Worm (Caenorhabditis elegans) whole organism, late embryonic: ENCODE measurements around the gene C54C6.11.

Experiments
- C08G9.2 ChIP-seq: sonication (generic microtip); optimal IDR thresholded peaks from 2 replicates; lab custom pipeline; 2016; ENCODE audit warnings: mild to moderate bottlenecking, missing genetic modification characterization, moderate library complexity, missing compliant biosample characterization
- K02D7.2 ChIP-seq: sonication (generic microtip); optimal IDR thresholded peaks from 2 replicates; lab custom pipeline; 2017; ENCODE audit warnings: mild to moderate bottlenecking, missing genetic modification characterization, missing compliant biosample characterization
- Y22D7AL.16 ChIP-seq: sonication (generic microtip); optimal IDR thresholded peaks from 2 replicates; lab custom pipeline; 2016; ENCODE audit warnings: missing genetic modification characterization, missing compliant biosample characterization
- ama-1 ChIP-seq: fragments of 150-350 bp; optimal IDR thresholded peaks from 2 replicates; lab custom pipeline; 2014
- ceh-14 ChIP-seq: sonication (generic microtip); optimal IDR thresholded peaks from 2 replicates; lab custom pipeline; 2016; ENCODE audit warnings: missing genotype, missing genetic modification characterization, missing compliant biosample characterization
- ceh-18 ChIP-seq: sonication (generic microtip); optimal IDR thresholded peaks from 2 replicates; lab custom pipeline; 2016; ENCODE audit warnings: missing genetic modification characterization, missing compliant biosample characterization
- ceh-19 ChIP-seq: fragments of 200-800 bp; sonication (Bioruptor generic); optimal IDR thresholded peaks from 2 replicates; lab custom pipeline; 2018; ENCODE audit warnings: mild to moderate bottlenecking, missing genetic modification characterization, missing compliant biosample characterization
- ceh-22 ChIP-seq: sonication (generic microtip); optimal IDR thresholded peaks from 2 replicates; lab custom pipeline; 2017; ENCODE audit warnings: missing biosample characterization, missing genetic modification characterization
- ceh-30 ChIP-seq: fragments of 150-350 bp; optimal IDR thresholded peaks from 2 replicates; lab custom pipeline; 2014; ENCODE audit warnings: missing biosample characterization, missing genetic modification characterization
- ceh-31 ChIP-seq: sonication (generic microtip); optimal IDR thresholded peaks from 2 replicates; lab custom pipeline; 2016; ENCODE audit warnings: missing genetic modification characterization, missing compliant biosample characterization
- ceh-34 ChIP-seq: sonication (generic microtip); optimal IDR thresholded peaks from 2 replicates; lab custom pipeline; 2016; ENCODE audit warnings: mild to moderate bottlenecking, missing genetic modification characterization, missing compliant biosample characterization
- ceh-45 ChIP-seq: fragments of 200-800 bp; sonication (Bioruptor generic); IDR thresholded peaks from 2 replicates; pipeline ENCODE4 v1.3.6; 2022; ENCODE audit warnings: missing genetic modification reagents, missing genetic modification characterization, missing compliant biosample characterization
- ceh-48 ChIP-seq: sonication (generic microtip); optimal IDR thresholded peaks from 2 replicates; lab custom pipeline; 2016; ENCODE audit warnings: missing genetic modification characterization, inconsistent platforms, missing compliant biosample characterization
- dve-1 ChIP-seq: sonication (generic microtip); optimal IDR thresholded peaks from 2 replicates; lab custom pipeline; 2017; ENCODE audit warnings: antibody characterized with exemption, mild to moderate bottlenecking, missing genetic modification characterization, missing compliant biosample characterization
- elt-2 ChIP-seq: sonication (generic microtip); optimal IDR thresholded peaks from 2 replicates; lab custom pipeline; 2016; ENCODE audit warnings: missing genetic modification reagents, missing genetic modification characterization, missing compliant biosample characterization
- ets-4 ChIP-seq: sonication (generic microtip); optimal IDR thresholded peaks from 2 replicates; lab custom pipeline; 2016; ENCODE audit warnings: missing genetic modification characterization, missing compliant biosample characterization
- fax-1 ChIP-seq: sonication (generic microtip); optimal IDR thresholded peaks from 2 replicates; lab custom pipeline; 2016; ENCODE audit warnings: missing genotype, missing genetic modification characterization, missing compliant biosample characterization
- fkh-10 ChIP-seq: fragments of 150-350 bp; optimal IDR thresholded peaks from 2 replicates; lab custom pipeline; 2014; ENCODE audit warnings: missing biosample characterization, missing genetic modification reagents, missing genetic modification characterization
- hlh-30 ChIP-seq: sonication (generic microtip); optimal IDR thresholded peaks from 2 replicates; lab custom pipeline; 2017; ENCODE audit warnings: antibody characterized with exemption, missing genetic modification characterization, missing compliant biosample characterization; ENCODE audit not compliant: insufficient read depth
- madf-2 ChIP-seq: sonication (generic microtip); optimal IDR thresholded peaks from 2 replicates; lab custom pipeline; 2017; ENCODE audit warnings: missing genetic modification characterization, missing compliant biosample characterization
- nfya-1 ChIP-seq: sonication (generic microtip); optimal IDR thresholded peaks from 2 replicates; lab custom pipeline; 2017; ENCODE audit warnings: missing genetic modification characterization, mild to moderate bottlenecking, missing compliant biosample characterization, antibody characterized with exemption, moderate library complexity
- nhr-232 ChIP-seq: sonication (generic microtip); optimal IDR thresholded peaks from 2 replicates; lab custom pipeline; 2016; ENCODE audit warnings: missing genetic modification characterization, missing compliant biosample characterization
- npax-4 ChIP-seq: sonication (generic microtip); optimal IDR thresholded peaks from 2 replicates; lab custom pipeline; 2016; ENCODE audit warnings: missing genetic modification characterization, missing compliant biosample characterization
- odd-2 ChIP-seq: sonication (generic microtip); optimal IDR thresholded peaks from 2 replicates; lab custom pipeline; 2017; ENCODE audit warnings: antibody characterized with exemption, mild to moderate bottlenecking, missing genetic modification characterization, missing compliant biosample characterization
- pag-3 ChIP-seq: sonication (generic microtip); optimal IDR thresholded peaks from 2 replicates; lab custom pipeline; 2016; ENCODE audit warnings: missing compliant biosample characterization, missing genetic modification characterization, borderline replicate concordance
- pax-1 ChIP-seq: fragments of 150-350 bp; optimal IDR thresholded peaks from 2 replicates; lab custom pipeline; 2014; ENCODE audit warnings: missing biosample characterization, missing genetic modification characterization
- pha-4 ChIP-seq: fragments of 150-350 bp; optimal IDR thresholded peaks from 2 replicates; lab custom pipeline; 2018; ENCODE audit warnings: missing biosample characterization, missing genetic modification reagents, missing genetic modification characterization
- ref-2 ChIP-seq: sonication (generic microtip); optimal IDR thresholded peaks from 2 replicates; lab custom pipeline; 2016; ENCODE audit warnings: missing genetic modification characterization, missing compliant biosample characterization
- rnt-1 ChIP-seq: sonication (generic microtip); optimal IDR thresholded peaks from 2 replicates; lab custom pipeline; 2016; ENCODE audit warnings: missing genetic modification characterization, missing compliant biosample characterization
- sox-2 ChIP-seq: fragments of 200-800 bp; sonication (Bioruptor generic); IDR thresholded peaks from 2 replicates; pipeline ENCODE4 v1.3.6; 2022; ENCODE audit warnings: missing genetic modification reagents, missing genetic modification characterization, missing compliant biosample characterization
- sox-4 ChIP-seq: sonication (generic microtip); optimal IDR thresholded peaks from 2 replicates; lab custom pipeline; 2017; ENCODE audit warnings: mild to moderate bottlenecking, missing genetic modification characterization, inconsistent platforms, missing compliant biosample characterization
- tbx-2 ChIP-seq: sonication (generic microtip); optimal IDR thresholded peaks from 2 replicates; lab custom pipeline; 2016; ENCODE audit warnings: missing genetic modification characterization, missing compliant biosample characterization
- tbx-7 ChIP-seq: sonication (generic microtip); optimal IDR thresholded peaks from 2 replicates; lab custom pipeline; 2016; ENCODE audit warnings: missing genotype, missing genetic modification characterization, missing compliant biosample characterization
- ttx-3 ChIP-seq: sonication (generic microtip); optimal IDR thresholded peaks from 2 replicates; lab custom pipeline; 2016; ENCODE audit warnings: missing genetic modification reagents, missing genetic modification characterization, missing compliant biosample characterization
- unc-42 ChIP-seq: sonication (generic microtip); optimal IDR thresholded peaks from 2 replicates; lab custom pipeline; 2016; ENCODE audit warnings: missing genotype, missing genetic modification characterization, missing compliant biosample characterization
- unc-55 ChIP-seq: sonication (generic microtip); optimal IDR thresholded peaks from 2 replicates; lab custom pipeline; 2017; ENCODE audit warnings: missing biosample characterization, missing genetic modification reagents, missing genetic modification characterization
- unc-86 ChIP-seq: sonication (generic microtip); optimal IDR thresholded peaks from 2 replicates; lab custom pipeline; 2016; ENCODE audit warnings: missing genetic modification characterization, missing compliant biosample characterization
- zip-5 ChIP-seq: sonication (generic microtip); optimal IDR thresholded peaks from 2 replicates; lab custom pipeline; 2016; ENCODE audit warnings: missing genetic modification characterization, missing compliant biosample characterization

The C54C6.11 gene

ce11 chrIII:3532035-3532434 is 16.1 kb upstream of the C54C6.11 start:
- TF ChIP-seq ama-1 (lab: Kevin White, UChicago) (no peak), ref-2 (tag; lab: Kevin White, UChicago) (peak; percentile 68), nfya-1 (tag; lab: Kevin White, UChicago) (peak; percentile 82), pax-1 (peak; percentile 61), unc-86 (no peak), ceh-48 (tag; lab: Kevin White, UChicago) (peak; percentile 72), K02D7.2 (tag; lab: Kevin White, UChicago) (no peak), unc-42 (tag; lab: Kevin White, UChicago) (peak; percentile 68), ceh-45 (GFP tag; lab: Robert Waterston, UW) (no peak), tbx-2 (tag; lab: Kevin White, UChicago) (peak; percentile 69), ceh-30 (no peak), sox-4 (tag; lab: Kevin White, UChicago) (no peak), pha-4 (tag; lab: Kevin White, UChicago) (no peak), unc-55 (peak; percentile 87), hlh-30 (tag; lab: Kevin White, UChicago) (peak; percentile 63), ceh-31 (tag; lab: Kevin White, UChicago) (peak; percentile 87), rnt-1 (peak; percentile 35), ceh-18 (peak; percentile 20), fkh-10 (GFP tag; lab: Kevin White, UChicago) (no peak), dve-1 (tag; lab: Kevin White, UChicago) (peak; percentile 4), ceh-34 (tag; lab: Kevin White, UChicago) (peak; percentile 21)

ce11 chrIII:3534185-3534584 is 13.9 kb upstream of the C54C6.11 start:
- TF ChIP-seq ceh-30 = no peak
- TF ChIP-seq ceh-19 = no peak
- TF ChIP-seq hlh-30 (tag; lab: Kevin White, UChicago) = no peak
- TF ChIP-seq zip-5 (tag; lab: Kevin White, UChicago) = no peak
- no peak for TF ChIP-seq pag-3 (tag; lab: Kevin White, UChicago)
- TF ChIP-seq nhr-232 (tag; lab: Kevin White, UChicago) = no peak
- no peak for TF ChIP-seq npax-4 (tag; lab: Kevin White, UChicago)
- TF ChIP-seq ets-4 (tag; lab: Kevin White, UChicago) = no peak
- no peak for TF ChIP-seq sox-2
- TF ChIP-seq tbx-7 (tag; lab: Kevin White, UChicago) = no peak
- no peak for TF ChIP-seq pha-4 (tag; lab: Kevin White, UChicago)
- no peak for TF ChIP-seq ttx-3 (tag; lab: Kevin White, UChicago)
- no peak for TF ChIP-seq madf-2 (tag; lab: Kevin White, UChicago)
- no peak for TF ChIP-seq odd-2 (tag; lab: Kevin White, UChicago)
- no peak for TF ChIP-seq fax-1 (tag; lab: Kevin White, UChicago)
- TF ChIP-seq Y22D7AL.16 (tag; lab: Kevin White, UChicago) = no peak
- TF ChIP-seq ceh-14 = no peak
- no peak for TF ChIP-seq ceh-45 (GFP tag; lab: Robert Waterston, UW)
- no peak for TF ChIP-seq fkh-10 (GFP tag; lab: Kevin White, UChicago)

- TF ChIP-seq C08G9.2 (tag; lab: Kevin White, UChicago) (no peak), elt-2 (no peak), hlh-30 (tag; lab: Kevin White, UChicago) (no peak)
Measured at ce11 chrIII:3537401-3537800, 10.7 kb upstream of the C54C6.11 start, which contains the start of gene cfap-20. TSS of gene cfap-20 (minus strand) at chrIII:3537501.

- TF ChIP-seq ceh-22 (no peak), K02D7.2 (tag; lab: Kevin White, UChicago) (no peak), tbx-7 (tag; lab: Kevin White, UChicago) (no peak)
Measured at ce11 chrIII:3539499-3539898, 8.6 kb upstream of the C54C6.11 start.
